Worm (Caenorhabditis elegans) whole organism, young adult: ENCODE data around the gene ergi-1.

ENCODE experiments used
- Y79H2A.3 ChIP-seq: fragments of 200-800 bp; sonication (Bioruptor generic); conservative IDR thresholded peaks from 2 replicates; pipeline ENCODE4 v1.3.6; 2022; ENCODE audit warnings: missing genetic modification reagents, missing genetic modification characterization, missing compliant biosample characterization
- attf-5 ChIP-seq: fragments of 200-800 bp; sonication (Bioruptor generic); optimal IDR thresholded peaks from 2 replicates; lab custom pipeline; 2018; ENCODE audit warnings: mild to moderate bottlenecking, missing genetic modification characterization, missing compliant biosample characterization
- nhr-80 ChIP-seq: sonication (generic microtip); optimal IDR thresholded peaks from 2 replicates; lab custom pipeline; 2016; ENCODE audit warnings: missing genetic modification characterization, missing compliant biosample characterization
- pha-4 ChIP-seq: fragments of 150-350 bp; sonication (generic microtip); optimal IDR thresholded peaks from 2 replicates; lab custom pipeline; 2014; ENCODE audit warnings: missing biosample characterization, missing genetic modification reagents, missing genetic modification characterization
- unc-130 ChIP-seq: sonication (generic microtip); optimal IDR thresholded peaks from 2 replicates; lab custom pipeline; 2016; ENCODE audit warnings: missing genetic modification reagents, missing genetic modification characterization, missing compliant biosample characterization

- TF ChIP-seq attf-5 (GFP tag; lab: Kevin White, UChicago) (no peak), unc-130 (GFP tag; lab: Kevin White, UChicago) (no peak), Y79H2A.3 (GFP tag; lab: Robert Waterston, UW) (no peak), pha-4 (tag; lab: Kevin White, UChicago) (no peak), nhr-80 (tag; lab: Kevin White, UChicago) (no peak)
Measured at ce11 chrX:2050212-2050611, 15.1 kb upstream of the ergi-1 start.
